Fruit fly (Drosophila melanogaster) whole organism, embryonic: Measurements from ENCODE around the gene BtbVII.

Source experiments
- Blimp-1 ChIP-seq: fragments of 200-800 bp; sonication (Bioruptor generic); optimal IDR thresholded peaks from 3 replicates; lab custom pipeline; 2018; ENCODE audit warnings: missing biosample characterization, missing genetic modification characterization, mild to moderate bottlenecking, moderate library complexity, missing genetic modification reagents
- CG10147 ChIP-seq: fragments of 200-800 bp; sonication (Bioruptor generic); optimal IDR thresholded peaks from 2 replicates; lab custom pipeline; 2019; ENCODE audit warnings: missing biosample characterization, mild to moderate bottlenecking, missing genetic modification characterization, moderate library complexity
- CG15011 ChIP-seq: fragments of 200-800 bp; sonication (Bioruptor generic); optimal IDR thresholded peaks from 3 replicates; lab custom pipeline; 2018; ENCODE audit warnings: missing biosample characterization, mild to moderate bottlenecking, missing genetic modification characterization
- CG1602 ChIP-seq: fragments of 200-800 bp; sonication (Bioruptor generic); optimal IDR thresholded peaks from 3 replicates; lab custom pipeline; 2016; ENCODE audit warnings: missing biosample characterization, missing genetic modification characterization
- CG18011 ChIP-seq: fragments of 200-800 bp; sonication (Bioruptor generic); optimal IDR thresholded peaks from 2 replicates; lab custom pipeline; 2017; ENCODE audit warnings: missing biosample characterization, missing genetic modification characterization, mild to moderate bottlenecking, moderate library complexity, missing genotype
- CG31388 ChIP-seq: fragments of 200-800 bp; sonication (Bioruptor generic); optimal IDR thresholded peaks from 2 replicates; lab custom pipeline; 2016; ENCODE audit warnings: missing biosample characterization, missing genetic modification characterization
- CG33557 ChIP-seq: fragments of 200-800 bp; sonication (Bioruptor generic); optimal IDR thresholded peaks from 2 replicates; lab custom pipeline; 2019; ENCODE audit warnings: missing biosample characterization, mild to moderate bottlenecking, missing genetic modification characterization, moderate library complexity
- CG34224 ChIP-seq: fragments of 200-800 bp; sonication (Bioruptor generic); IDR thresholded peaks from 3 replicates; pipeline ENCODE4 v1.3.6; 2022; ENCODE audit warnings: missing biosample characterization, missing genetic modification characterization; ENCODE audit not compliant: partially characterized antibody
- CG3838 ChIP-seq: fragments of 200-800 bp; sonication (Bioruptor generic); optimal IDR thresholded peaks from 3 replicates; lab custom pipeline; 2016; ENCODE audit warnings: missing biosample characterization, missing genetic modification characterization
- CG5953 ChIP-seq: fragments of 200-800 bp; sonication (Bioruptor generic); IDR thresholded peaks from 2 replicates; pipeline ENCODE4 v1.3.6; 2022; ENCODE audit warnings: missing biosample characterization, missing genetic modification characterization
- CG6272 ChIP-seq: fragments of 200-800 bp; sonication (Bioruptor generic); IDR thresholded peaks from 2 replicates; pipeline ENCODE4 v1.3.6; 2022; ENCODE audit warnings: missing biosample characterization, missing genetic modification characterization
- CG6654 ChIP-seq: fragments of 200-800 bp; sonication (Bioruptor generic); optimal IDR thresholded peaks from 2 replicates; lab custom pipeline; 2017; ENCODE audit warnings: missing biosample characterization, mild to moderate bottlenecking, missing genetic modification characterization
- CG7786 ChIP-seq: fragments of 200-800 bp; sonication (Bioruptor generic); optimal IDR thresholded peaks from 2 replicates; lab custom pipeline; 2016; ENCODE audit warnings: missing biosample characterization, missing genetic modification characterization
- CG9215 ChIP-seq: fragments of 200-800 bp; sonication (Bioruptor generic); IDR thresholded peaks from 2 replicates; pipeline ENCODE4 v1.3.6; 2022; ENCODE audit warnings: missing biosample characterization, missing genetic modification characterization
- Camta ChIP-seq: fragments of 200-800 bp; sonication (Bioruptor generic); optimal IDR thresholded peaks from 2 replicates; lab custom pipeline; 2016; ENCODE audit warnings: missing biosample characterization, missing genetic modification characterization
- D ChIP-seq, 2 experiments: fragments of 200-800 bp in 1 of 2; fragments of >200 bp in 1 of 2; sonication (Bioruptor generic) in 1 of 2; optimal IDR thresholded peaks; 2 replicates in 1 of 2; 3 replicates in 1 of 2; lab custom pipeline; 2017; ENCODE audit warnings: mild to moderate bottlenecking in 1 of 2, missing biosample characterization in 1 of 2, missing genetic modification characterization in 1 of 2, missing genetic modification reagents in 1 of 2
- Dll ChIP-seq: fragments of 200-800 bp; sonication (Bioruptor generic); IDR thresholded peaks from 4 replicates; pipeline ENCODE4 v1.3.6; 2022; ENCODE audit warnings: missing biosample characterization, missing genetic modification characterization; ENCODE audit not compliant: partially characterized antibody
- Dp ChIP-seq: fragments of 200-800 bp; sonication (Bioruptor generic); optimal IDR thresholded peaks from 2 replicates; lab custom pipeline; 2018; ENCODE audit warnings: missing biosample characterization, mild to moderate bottlenecking, missing genetic modification characterization, moderate library complexity
- Fer3 ChIP-seq: fragments of 200-800 bp; sonication (Bioruptor generic); optimal IDR thresholded peaks from 2 replicates; lab custom pipeline; 2018; ENCODE audit warnings: missing biosample characterization, mild to moderate bottlenecking, missing genetic modification characterization, moderate library complexity
- GATAe ChIP-seq: fragments of 200-800 bp; sonication (Bioruptor generic); conservative IDR thresholded peaks from 2 replicates; pipeline ENCODE4 v1.3.6; 2022; ENCODE audit warnings: missing biosample characterization, missing genetic modification characterization
- Hr51 ChIP-seq, 2 experiments: fragments of 200-800 bp; sonication (Bioruptor generic); optimal IDR thresholded peaks; 2 replicates in 1 of 2; 3 replicates in 1 of 2; lab custom pipeline; 2016 to 2018; ENCODE audit warnings: missing biosample characterization in 2 of 2, missing genetic modification characterization in 2 of 2, mild to moderate bottlenecking in 1 of 2, moderate library complexity in 1 of 2
- Mes4 ChIP-seq: fragments of 200-800 bp; sonication (Bioruptor generic); optimal IDR thresholded peaks from 2 replicates; lab custom pipeline; 2016; ENCODE audit warnings: missing biosample characterization, missing genetic modification characterization
- Nf-YC ChIP-seq: fragments of 200-800 bp; optimal IDR thresholded peaks from 3 replicates; lab custom pipeline; 2019; ENCODE audit warnings: missing biosample characterization, mild to moderate bottlenecking, missing genetic modification characterization, moderate library complexity
- Oli ChIP-seq: fragments of 200-800 bp; sonication (Bioruptor generic); optimal IDR thresholded peaks from 2 replicates; lab custom pipeline; 2018; ENCODE audit warnings: missing biosample characterization, mild to moderate bottlenecking, missing genetic modification characterization, moderate library complexity
- Ravus ChIP-seq: fragments of 200-800 bp; sonication (Bioruptor generic); IDR thresholded peaks from 2 replicates; pipeline ENCODE4 v1.3.6; 2022; ENCODE audit warnings: missing biosample characterization, missing genetic modification characterization
- Rfx ChIP-seq: fragments of 200-800 bp; sonication (Bioruptor generic); IDR thresholded peaks from 2 replicates; pipeline ENCODE4 v1.3.6; 2022; ENCODE audit warnings: missing biosample characterization, missing genetic modification characterization
- Side ChIP-seq: fragments of 200-800 bp; sonication (Bioruptor generic); optimal IDR thresholded peaks from 2 replicates; lab custom pipeline; 2016; ENCODE audit warnings: missing biosample characterization, missing genetic modification characterization
- Sry-δ ChIP-seq: fragments of 200-800 bp; sonication (Bioruptor generic); optimal IDR thresholded peaks from 2 replicates; lab custom pipeline; 2016; ENCODE audit warnings: missing biosample characterization, missing genetic modification characterization
- cad ChIP-seq: fragments of >200 bp; optimal IDR thresholded peaks from 2 replicates; lab custom pipeline; 2017; ENCODE audit warnings: missing biosample characterization, missing genetic modification characterization
- cg ChIP-seq: fragments of 200-800 bp; sonication (Bioruptor generic); optimal IDR thresholded peaks from 3 replicates; lab custom pipeline; 2019; ENCODE audit warnings: missing biosample characterization, mild to moderate bottlenecking, missing genetic modification characterization, moderate library complexity
- crp ChIP-seq, 2 experiments: fragments of 200-800 bp; sonication (Bioruptor generic); optimal IDR thresholded peaks; 2 replicates in 1 of 2; 3 replicates in 1 of 2; lab custom pipeline; 2017; ENCODE audit warnings: missing biosample characterization in 2 of 2, missing genetic modification characterization in 2 of 2, mild to moderate bottlenecking in 1 of 2, moderate library complexity in 1 of 2
- dysf ChIP-seq: fragments of 200-800 bp; sonication (Bioruptor generic); IDR thresholded peaks from 3 replicates; pipeline ENCODE4 v1.3.6; 2022; ENCODE audit warnings: missing biosample characterization, missing genetic modification characterization
- en ChIP-seq: fragments of 200-800 bp; sonication (Bioruptor generic); optimal IDR thresholded peaks from 2 replicates; lab custom pipeline; 2016; ENCODE audit warnings: missing biosample characterization, missing genetic modification characterization
- ewg ChIP-seq: fragments of 200-800 bp; sonication (Bioruptor generic); optimal IDR thresholded peaks from 3 replicates; lab custom pipeline; 2017; ENCODE audit warnings: mild to moderate bottlenecking, missing biosample characterization, missing genetic modification reagents, missing genetic modification characterization
- ham ChIP-seq: fragments of 200-800 bp; sonication (Bioruptor generic); IDR thresholded peaks from 2 replicates; pipeline ENCODE4 v1.3.6; 2022; ENCODE audit warnings: missing biosample characterization, missing genetic modification characterization
- hb ChIP-seq: fragments of 200-800 bp; sonication (Bioruptor generic); IDR thresholded peaks from 3 replicates; pipeline ENCODE4 v1.3.6; 2022; ENCODE audit warnings: missing biosample characterization, missing genetic modification characterization; ENCODE audit not compliant: partially characterized antibody
- jigr1 ChIP-seq: fragments of 200-800 bp; sonication (Bioruptor generic); IDR thresholded peaks from 3 replicates; pipeline ENCODE4 v1.3.6; 2022; ENCODE audit warnings: missing biosample characterization, missing genetic modification characterization
- klu ChIP-seq: fragments of 200-800 bp; sonication (Bioruptor generic); IDR thresholded peaks from 2 replicates; pipeline ENCODE4 v1.3.6; 2022; ENCODE audit warnings: missing biosample characterization, missing genetic modification characterization
- knrl ChIP-seq: fragments of 200-800 bp; sonication (Bioruptor generic); IDR thresholded peaks from 3 replicates; pipeline ENCODE4 v1.3.6; 2022; ENCODE audit warnings: missing biosample characterization, missing genetic modification characterization; ENCODE audit not compliant: partially characterized antibody
- nerfin-1 ChIP-seq: fragments of 200-800 bp; sonication (Bioruptor generic); optimal IDR thresholded peaks from 3 replicates; lab custom pipeline; 2019; ENCODE audit warnings: missing biosample characterization, mild to moderate bottlenecking, missing genetic modification characterization, moderate library complexity
- pfk ChIP-seq: fragments of 200-800 bp; sonication (Bioruptor generic); optimal IDR thresholded peaks from 2 replicates; lab custom pipeline; 2018; ENCODE audit warnings: missing biosample characterization, mild to moderate bottlenecking, missing genetic modification characterization, moderate library complexity
- repo ChIP-seq: fragments of 200-800 bp; sonication (Bioruptor generic); optimal IDR thresholded peaks from 2 replicates; lab custom pipeline; 2016; ENCODE audit warnings: missing biosample characterization, missing genetic modification characterization
- ssp ChIP-seq: fragments of 200-800 bp; sonication (Bioruptor generic); IDR thresholded peaks from 2 replicates; pipeline ENCODE4 v1.3.6; 2022; ENCODE audit warnings: missing biosample characterization, missing genetic modification characterization
- tin ChIP-seq: fragments of 200-800 bp; sonication (Bioruptor generic); optimal IDR thresholded peaks from 3 replicates; lab custom pipeline; 2016; ENCODE audit warnings: missing biosample characterization, missing genetic modification characterization
- vfl ChIP-seq: fragments of 200-800 bp; sonication (Bioruptor generic); optimal IDR thresholded peaks from 2 replicates; lab custom pipeline; 2016; ENCODE audit warnings: missing biosample characterization, missing genetic modification characterization
- vvl ChIP-seq: fragments of 200-800 bp; sonication (Bioruptor generic); IDR thresholded peaks from 2 replicates; pipeline ENCODE4 v1.3.6; 2022; ENCODE audit warnings: missing biosample characterization, missing genetic modification characterization
- zfh1 ChIP-seq: fragments of 200-800 bp; sonication (Bioruptor generic); IDR thresholded peaks from 3 replicates; pipeline ENCODE4 v1.3.6; 2022; ENCODE audit warnings: missing biosample characterization, missing genetic modification characterization

Gene BtbVII

DNA sequence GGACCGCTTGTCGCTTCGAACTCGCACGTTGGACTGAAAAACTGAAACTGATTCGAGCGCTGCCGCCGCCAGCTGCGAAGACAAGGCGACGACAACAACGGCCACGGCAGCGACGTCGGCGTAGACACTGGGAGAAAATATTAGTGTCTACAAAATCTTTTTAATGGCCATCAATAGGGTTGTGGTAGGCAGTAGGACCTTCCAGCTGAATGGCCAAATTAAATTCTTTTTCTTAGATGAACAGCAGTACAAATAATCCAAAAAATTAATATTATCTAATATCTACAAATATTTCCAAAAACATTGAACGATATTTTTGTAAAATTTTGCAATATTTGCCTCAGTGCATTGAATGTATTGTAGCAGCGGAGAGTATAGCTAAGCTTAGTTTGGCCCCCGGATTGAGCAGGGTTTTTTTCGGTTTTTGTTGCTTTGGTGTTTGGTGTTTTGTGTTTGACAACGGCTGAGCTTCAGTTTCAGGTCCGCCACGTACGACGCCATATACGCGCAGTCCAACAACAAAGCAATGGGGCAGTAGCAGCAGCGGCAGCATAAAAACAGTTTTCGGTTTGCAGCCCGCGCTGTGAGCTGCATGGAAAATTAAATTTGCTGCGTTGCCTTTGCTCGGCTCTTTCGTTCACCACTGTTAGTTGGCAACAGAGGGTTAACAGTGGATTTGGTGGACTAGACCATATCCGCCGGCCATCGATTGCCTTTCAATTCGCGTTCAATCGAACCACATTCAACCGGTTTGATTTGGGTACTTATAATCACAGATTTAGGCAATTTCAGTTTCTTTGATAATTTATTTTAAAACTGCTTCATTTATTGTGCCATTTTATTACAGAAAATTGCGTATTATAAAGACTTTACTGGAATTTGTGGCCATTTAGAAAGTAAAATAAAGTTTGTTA is 41.3 kb upstream of the BtbVII start, which contains the start of gene Cht7 (continued):
- TF ChIP-seq Sry-δ (GFP tag; lab: Kevin White, UChicago) (no peak), Dp (GFP tag; lab: Kevin White, UChicago) (no peak), Nf-YC (tag; lab: Kevin White, UChicago) (peak; percentile 77), GATAe (no peak), Dll (GFP tag; lab: Robert Waterston, UW) (no peak), zfh1 (GFP tag; lab: Robert Waterston, UW) (peak; percentile 84), Oli (tag; lab: Kevin White, UChicago) (peak; percentile 91), repo (GFP tag; lab: Kevin White, UChicago) (peak; percentile 32), CG9215 (peak; percentile 74), knrl (GFP tag; lab: Robert Waterston, UW) (no peak), ssp (peak; percentile 80), CG10147 (GFP tag; lab: Kevin White, UChicago) (peak; percentile 82), Blimp-1 (GFP tag; lab: Kevin White, UChicago) (peak; percentile 77), Rfx (GFP tag; lab: Robert Waterston, UW) (peak; percentile 91), cad (GFP tag; lab: Kevin White, UChicago) (no peak), Camta (peak; percentile 43), crp (GFP tag; optimal IDR thresholded peaks at IDR 0.05; lab: Kevin White, UChicago) (peak in 1 of 2 experiments; percentile 45), CG31388 (GFP tag; lab: Kevin White, UChicago) (peak; percentile 50), cg (GFP tag; lab: Kevin White, UChicago) (no peak), tin (GFP tag; lab: Kevin White, UChicago) (peak; percentile 75), Mes4 (GFP tag; lab: Kevin White, UChicago) (peak; percentile 51), nerfin-1 (peak; percentile 58), CG18011 (peak; percentile 49), Side (GFP tag; lab: Kevin White, UChicago) (peak; percentile 65), CG15011 (GFP tag; lab: Kevin White, UChicago) (peak; percentile 11), pfk (GFP tag; lab: Kevin White, UChicago) (no peak), Fer3 (tag; lab: Kevin White, UChicago) (peak; percentile 52), D (optimal IDR thresholded peaks at IDR 0.05; lab: Kevin White, UChicago) (no peak), D (GFP tag; optimal IDR thresholded peaks at IDR 0.05; lab: Kevin White, UChicago) (peak; percentile 81), vvl (peak; percentile 82), dysf (GFP tag; lab: Robert Waterston, UW) (peak; percentile 91), ham (GFP tag; lab: Robert Waterston, UW) (peak; percentile 61; the same call in 1 of the 2 replicates), Hr51 (GFP tag; optimal IDR thresholded peaks at IDR 0.05; lab: Kevin White, UChicago) (peak; percentile 68 to 93), CG5953 (GFP tag; lab: Robert Waterston, UW) (peak; percentile 47; the same call in 1 of the 2 replicates), CG7786 (GFP tag; lab: Kevin White, UChicago) (peak; percentile 63), vfl (GFP tag; lab: Kevin White, UChicago) (peak; percentile 42), CG1602 (GFP tag; lab: Kevin White, UChicago) (peak; percentile 80), CG34224 (no peak), CG6654 (GFP tag; lab: Kevin White, UChicago) (peak; percentile 50), ewg (GFP tag; lab: Kevin White, UChicago) (peak; percentile 82), CG33557 (GFP tag; lab: Kevin White, UChicago) (peak; percentile 67), CG6272 (GFP tag; lab: Robert Waterston, UW) (peak; percentile 64; the same call in 1 of the 2 replicates), jigr1 (GFP tag; lab: Robert Waterston, UW) (peak; percentile 77; the same call in 2 of the 3 replicates), en (peak; percentile 46), Ravus (GFP tag; lab: Robert Waterston, UW) (no peak; the same call in 1 of the 2 replicates), hb (no peak), CG3838 (GFP tag; lab: Kevin White, UChicago) (peak; percentile 45), klu (GFP tag; lab: Robert Waterston, UW) (peak; percentile 79; the same call in 1 of the 2 replicates)
